Worm (Caenorhabditis elegans): ENCODE results near the gene nspc-17.
A peak's percentile ranks its signal among the peaks of the same experiment; 100 is the strongest.

nspc-17 gene

ce11 chrX:14489945-14490344 lies 35.0 kb downstream of the nspc-17 start, which contains the start of gene his-24 (continued):
- TF ChIP-seq nhr-12 (tag; optimal IDR thresholded peaks at IDR 0.05) (no peak), alr-1 (tag; optimal IDR thresholded peaks at IDR 0.05; ENCODE audit: borderline replicate concordance) (no peak), lin-15B (tag; optimal IDR thresholded peaks at IDR 0.05) (no peak), ceh-88 (GFP tag; IDR thresholded peaks at IDR 0.05) (no peak), elt-3 (tag; optimal IDR thresholded peaks at IDR 0.05) (peak in 2 of 6 experiments; percentile 9 to 56), egl-27 (tag; optimal IDR thresholded peaks at IDR 0.05) (no peak), ceh-90 (tag; optimal IDR thresholded peaks at IDR 0.05) (no peak), dsc-1 (tag; optimal IDR thresholded peaks at IDR 0.05) (peak; percentile 58)

ce11 chrX:14487832-14488231 lies 37.1 kb downstream of the nspc-17 start:
- TF ChIP-seq lir-3 (tag; optimal IDR thresholded peaks at IDR 0.05; ENCODE audit: poor library complexity) = no peak
- TF ChIP-seq hlh-17 (GFP tag; optimal IDR thresholded peaks at IDR 0.05; ENCODE audit: borderline replicate concordance) = no peak
- TF ChIP-seq irx-1 (tag; optimal IDR thresholded peaks at IDR 0.05) = no peak
- TF ChIP-seq efl-3 (GFP tag; optimal IDR thresholded peaks at IDR 0.05) = no peak
- TF ChIP-seq dsc-1 (tag; optimal IDR thresholded peaks at IDR 0.05) = no peak
- no peak for TF ChIP-seq fkh-8 (tag; optimal IDR thresholded peaks at IDR 0.05)
- no peak for TF ChIP-seq ama-1 (optimal IDR thresholded peaks at IDR 0.05)
- no peak for TF ChIP-seq unc-130 (tag; optimal IDR thresholded peaks at IDR 0.05)
- TF ChIP-seq ceh-82 (tag; optimal IDR thresholded peaks at IDR 0.05) = no peak
- no peak for TF ChIP-seq ceh-90 (tag; optimal IDR thresholded peaks at IDR 0.05)
- TF ChIP-seq nhr-77 (tag; optimal IDR thresholded peaks at IDR 0.05) = no peak
- TF ChIP-seq rnt-1 (tag; optimal IDR thresholded peaks at IDR 0.05) = no peak
- no peak for TF ChIP-seq alr-1 (tag; optimal IDR thresholded peaks at IDR 0.05; ENCODE audit: borderline replicate concordance)
- TF ChIP-seq lin-13 (GFP tag; optimal IDR thresholded peaks at IDR 0.05) = no peak
- TF ChIP-seq skn-1 (tag; optimal IDR thresholded peaks at IDR 0.05) = no peak
- TF ChIP-seq ceh-88 (GFP tag; IDR thresholded peaks at IDR 0.05) = no peak
- TF ChIP-seq egl-13 (tag; optimal IDR thresholded peaks at IDR 0.05) = no peak
- no peak for TF ChIP-seq egl-27 (tag; optimal IDR thresholded peaks at IDR 0.05)

- TF ChIP-seq tbx-2 (tag; optimal IDR thresholded peaks at IDR 0.05) (peak; percentile 2), lin-14 (GFP tag; optimal IDR thresholded peaks at IDR 0.05) (peak; percentile 34), efl-3 (GFP tag; optimal IDR thresholded peaks at IDR 0.05) (peak; percentile 46), nhr-28 (tag; optimal IDR thresholded peaks at IDR 0.05) (no peak), nhr-71 (tag; optimal IDR thresholded peaks at IDR 0.05) (peak; percentile 31), swsn-7 (tag; optimal IDR thresholded peaks at IDR 0.05) (no peak), mep-1 (tag; optimal IDR thresholded peaks at IDR 0.05) (peak; percentile 30), pqm-1 (tag; optimal IDR thresholded peaks at IDR 0.05) (no peak), irx-1 (tag; optimal IDR thresholded peaks at IDR 0.05) (peak; percentile 51), lin-39 (tag; optimal IDR thresholded peaks at IDR 0.05) (peak; percentile 61), nhr-85 (tag) (peak; percentile 89)
These were observed 37.6 kb downstream of the nspc-17 start for ce11 chrX:14487333-14487732.

- TF ChIP-seq blmp-1 (tag; optimal IDR thresholded peaks at IDR 0.05) = peak; percentile 16
- TF ChIP-seq lir-3 (tag; optimal IDR thresholded peaks at IDR 0.05; ENCODE audit: poor library complexity) = no peak
These were observed 38.5 kb downstream of the nspc-17 start for ce11 chrX:14486503-14486902.

ce11 chrX:14484827-14485226 lies 40.2 kb downstream of the nspc-17 start, which contains the start of gene M163.8:
Gene M163.8 (plus strand): TSS chrX:14485127.
- TF ChIP-seq nhr-12 (tag; optimal IDR thresholded peaks at IDR 0.05) (no peak), nhr-85 (tag) (peak; percentile 21), dsc-1 (tag; optimal IDR thresholded peaks at IDR 0.05) (no peak)

- TF ChIP-seq fkh-10 (GFP tag; optimal IDR thresholded peaks at IDR 0.05) (no peak), snpc-4 (tag; optimal IDR thresholded peaks at IDR 0.05) (peak; percentile 77), lin-15B (tag; optimal IDR thresholded peaks at IDR 0.05) (no peak), lin-14 (GFP tag; optimal IDR thresholded peaks at IDR 0.05) (no peak), ceh-82 (tag; optimal IDR thresholded peaks at IDR 0.05) (no peak), zip-4 (GFP tag; optimal IDR thresholded peaks at IDR 0.05) (no peak), hlh-4 (tag; optimal IDR thresholded peaks at IDR 0.05) (no peak), C34B4.2 (tag; optimal IDR thresholded peaks at IDR 0.05) (no peak)
These were observed 43.3 kb downstream of the nspc-17 start for ce11 chrX:14481637-14482036.

Data from whole organism, L1 larva.